Fruit fly (Drosophila melanogaster): ENCODE data around the gene CG11658.

The CG11658 gene

dm6 chr3L:11683819-11684521 is 24.4 kb downstream of the CG11658 start, which contains the start of gene Sugb (continued):
- peak; percentile 74 for TF ChIP-seq BEAF-32 (GFP tag; optimal IDR thresholded peaks at IDR 0.05)
- no peak for TF ChIP-seq tna (GFP tag; IDR thresholded peaks at IDR 0.05; ENCODE audit: partially characterized antibody)
- no peak for TF ChIP-seq CG8478 (optimal IDR thresholded peaks at IDR 0.05)
- TF ChIP-seq CG15073 (GFP tag; optimal IDR thresholded peaks at IDR 0.05), result no peak
- TF ChIP-seq Med (GFP tag), result peak; percentile 92
- TF ChIP-seq D19A (tag; optimal IDR thresholded peaks at IDR 0.05), result peak; percentile 19
- no peak for TF ChIP-seq CG3065 (GFP tag; optimal IDR thresholded peaks at IDR 0.05)
- peak; percentile 52 for TF ChIP-seq CG4617 (GFP tag; optimal IDR thresholded peaks at IDR 0.05; ENCODE audit: borderline replicate concordance)
- peak; percentile 22 for TF ChIP-seq pzg (GFP tag; optimal IDR thresholded peaks at IDR 0.05)
- no peak for TF ChIP-seq ac (GFP tag; optimal IDR thresholded peaks at IDR 0.05)
- TF ChIP-seq NC2α (GFP tag; optimal IDR thresholded peaks at IDR 0.05), result no peak
- peak; percentile 50 for TF ChIP-seq E2f2 (GFP tag; IDR thresholded peaks at IDR 0.05)
- TF ChIP-seq HmgD (GFP tag; optimal IDR thresholded peaks at IDR 0.05), result no peak
- TF ChIP-seq CG1647 (GFP tag; optimal IDR thresholded peaks at IDR 0.05), result peak; percentile 73
- no peak for TF ChIP-seq Oaz (GFP tag; IDR thresholded peaks at IDR 0.05)
- peak; percentile 59 for TF ChIP-seq CG1233 (GFP tag; optimal IDR thresholded peaks at IDR 0.05)
- TF ChIP-seq crol (GFP tag; IDR thresholded peaks at IDR 0.05), result no peak
- no peak for TF ChIP-seq trh (GFP tag; optimal IDR thresholded peaks at IDR 0.05)
- peak; percentile 56; the same call in 1 of the 2 replicates for TF ChIP-seq Ptx1 (GFP tag; IDR thresholded peaks at IDR 0.05)
- TF ChIP-seq gcm (GFP tag; optimal IDR thresholded peaks at IDR 0.05), result peak; percentile 59
- TF ChIP-seq Sry-δ (GFP tag; optimal IDR thresholded peaks at IDR 0.05), result peak; percentile 72
- no peak for TF ChIP-seq hkb (optimal IDR thresholded peaks at IDR 0.05)
- TF ChIP-seq hkb (GFP tag; IDR thresholded peaks at IDR 0.05), result peak; percentile 54
- peak; percentile 7 for TF ChIP-seq CG16863 (GFP tag; optimal IDR thresholded peaks at IDR 0.05)
- TF ChIP-seq Sox100B (GFP tag; optimal IDR thresholded peaks at IDR 0.05), result peak; percentile 54
- peak; percentile 39 for TF ChIP-seq Asciz (GFP tag; optimal IDR thresholded peaks at IDR 0.05)
- peak; percentile 54 for TF ChIP-seq CG18619 (GFP tag; optimal IDR thresholded peaks at IDR 0.05)
- TF ChIP-seq Rfx (GFP tag; IDR thresholded peaks at IDR 0.05), result peak; percentile 87; the same call in 1 of the 2 replicates
- no peak; the same call in 1 of the 2 replicates for TF ChIP-seq GATAe (GFP tag; conservative IDR thresholded peaks at IDR 0.05)
- peak; percentile 58 for TF ChIP-seq CG17829 (tag; optimal IDR thresholded peaks at IDR 0.05)
- TF ChIP-seq twi (tag; optimal IDR thresholded peaks at IDR 0.05), result no peak
- TF ChIP-seq scrt (GFP tag; optimal IDR thresholded peaks at IDR 0.05), result peak; percentile 39
- TF ChIP-seq sens-2 (GFP tag; IDR thresholded peaks at IDR 0.05), result peak; percentile 15; the same call in 1 of the 2 replicates
- TF ChIP-seq ato (GFP tag; IDR thresholded peaks at IDR 0.05; ENCODE audit: partially characterized antibody), result no peak
- TF ChIP-seq H15 (GFP tag; IDR thresholded peaks at IDR 0.05), result peak; percentile 52; the same call in 1 of the 3 replicates
- peak; percentile 52 to 57 for TF ChIP-seq Hr51 (GFP tag; optimal IDR thresholded peaks at IDR 0.05)
- TF ChIP-seq CG2712 (tag; optimal IDR thresholded peaks at IDR 0.05), result peak; percentile 20
- TF ChIP-seq Atf3 (GFP tag; optimal IDR thresholded peaks at IDR 0.05), result peak; percentile 5
- TF ChIP-seq cg (GFP tag; optimal IDR thresholded peaks at IDR 0.05), result peak; percentile 18
- peak; percentile 66; the same call in 1 of the 3 replicates for TF ChIP-seq knrl (GFP tag; IDR thresholded peaks at IDR 0.05; ENCODE audit: partially characterized antibody)
- TF ChIP-seq CG12744 (GFP tag; optimal IDR thresholded peaks at IDR 0.05), result no peak
- TF ChIP-seq dmrt99B (tag; optimal IDR thresholded peaks at IDR 0.05), result peak; percentile 59
- TF ChIP-seq CG10462 (GFP tag; optimal IDR thresholded peaks at IDR 0.05), result no peak
- peak; percentile 39 for TF ChIP-seq dm (GFP tag; optimal IDR thresholded peaks at IDR 0.05)
- no peak for TF ChIP-seq eve (GFP tag; optimal IDR thresholded peaks at IDR 0.05)
- TF ChIP-seq gfzf (GFP tag; optimal IDR thresholded peaks at IDR 0.05), result no peak
- peak; percentile 44; the same call in 1 of the 2 replicates for TF ChIP-seq Adf1 (GFP tag; IDR thresholded peaks at IDR 0.05)
- peak; percentile 27 for TF ChIP-seq Hmx (GFP tag; optimal IDR thresholded peaks at IDR 0.05)
- no peak for TF ChIP-seq CG1832 (GFP tag; optimal IDR thresholded peaks at IDR 0.05)
- TF ChIP-seq Dp (GFP tag; optimal IDR thresholded peaks at IDR 0.05), result no peak

All from whole organism, embryonic.